Fruit fly (Drosophila melanogaster) whole organism, embryonic: ENCODE data around the gene morgue.
A peak's percentile ranks its signal among the peaks of the same experiment; 100 is the strongest.

Experiments used
- Adf1 ChIP-seq: fragments of 200-800 bp; sonication (Bioruptor generic); IDR thresholded peaks from 2 replicates; pipeline ENCODE4 v1.3.6; 2022; ENCODE audit warnings: missing biosample characterization, missing genetic modification characterization
- BEAF-32 ChIP-seq: fragments of 200-800 bp; sonication (Bioruptor generic); optimal IDR thresholded peaks from 3 replicates; lab custom pipeline; 2017; ENCODE audit warnings: missing biosample characterization, missing genetic modification characterization, mild to moderate bottlenecking, moderate library complexity, missing genetic modification reagents
- CG10267 ChIP-seq: fragments of 200-800 bp; sonication (Bioruptor generic); optimal IDR thresholded peaks from 2 replicates; lab custom pipeline; 2018; ENCODE audit warnings: missing biosample characterization, mild to moderate bottlenecking, missing genetic modification characterization, moderate library complexity
- CG11560 ChIP-seq: fragments of 200-800 bp; sonication (Bioruptor generic); IDR thresholded peaks from 3 replicates; pipeline ENCODE4 v1.3.6; 2022; ENCODE audit warnings: missing biosample characterization, missing genetic modification characterization
- CG12659 ChIP-seq: fragments of 200-800 bp; sonication (Bioruptor generic); optimal IDR thresholded peaks from 3 replicates; lab custom pipeline; 2017; ENCODE audit warnings: mild to moderate bottlenecking, missing biosample characterization, missing genetic modification reagents, missing genetic modification characterization
- CG13287 ChIP-seq: fragments of 200-800 bp; sonication (Bioruptor generic); IDR thresholded peaks from 2 replicates; pipeline ENCODE4 v1.3.6; 2022; ENCODE audit warnings: missing biosample characterization, missing genetic modification characterization; ENCODE audit not compliant: partially characterized antibody
- CG14710 ChIP-seq: fragments of 200-800 bp; sonication (Bioruptor generic); optimal IDR thresholded peaks from 3 replicates; lab custom pipeline; 2019; ENCODE audit warnings: missing biosample characterization, mild to moderate bottlenecking, missing genetic modification characterization, moderate library complexity
- CG15479 ChIP-seq: fragments of 200-800 bp; sonication (Bioruptor generic); optimal IDR thresholded peaks from 3 replicates; lab custom pipeline; 2019; ENCODE audit warnings: missing biosample characterization, mild to moderate bottlenecking, missing genetic modification characterization, moderate library complexity
- CG1603 ChIP-seq: fragments of 200-800 bp; sonication (Bioruptor generic); optimal IDR thresholded peaks from 2 replicates; lab custom pipeline; 2019; ENCODE audit warnings: missing biosample characterization, mild to moderate bottlenecking, missing genetic modification characterization, moderate library complexity
- CG18011 ChIP-seq: fragments of 200-800 bp; sonication (Bioruptor generic); optimal IDR thresholded peaks from 2 replicates; lab custom pipeline; 2017; ENCODE audit warnings: missing biosample characterization, missing genetic modification characterization, mild to moderate bottlenecking, moderate library complexity, missing genotype
- CG18476 ChIP-seq: fragments of 200-800 bp; sonication (Bioruptor generic); optimal IDR thresholded peaks from 2 replicates; lab custom pipeline; 2016; ENCODE audit warnings: missing biosample characterization, mild to moderate bottlenecking, missing genetic modification characterization
- CG2116 ChIP-seq: fragments of 200-800 bp; sonication (Bioruptor generic); optimal IDR thresholded peaks from 3 replicates; lab custom pipeline; 2018; ENCODE audit warnings: missing biosample characterization, mild to moderate bottlenecking, missing genetic modification characterization
- CG30020 ChIP-seq: fragments of 200-800 bp; optimal IDR thresholded peaks from 2 replicates; lab custom pipeline; 2019; ENCODE audit warnings: missing biosample characterization, mild to moderate bottlenecking, missing genetic modification characterization, moderate library complexity
- CG4617 ChIP-seq: fragments of 200-800 bp; sonication (Bioruptor generic); optimal IDR thresholded peaks from 3 replicates; lab custom pipeline; 2016; ENCODE audit warnings: missing biosample characterization, missing genetic modification characterization, borderline replicate concordance
- CG4707 ChIP-seq: fragments of 200-800 bp; sonication (Bioruptor generic); optimal IDR thresholded peaks from 2 replicates; lab custom pipeline; 2018; ENCODE audit warnings: missing biosample characterization, mild to moderate bottlenecking, missing genetic modification characterization, moderate library complexity
- CG6791 ChIP-seq: fragments of 200-800 bp; sonication (Bioruptor generic); IDR thresholded peaks from 3 replicates; pipeline ENCODE4 v1.3.6; 2022; ENCODE audit warnings: missing biosample characterization, missing genetic modification characterization; ENCODE audit not compliant: partially characterized antibody
- CG7745 ChIP-seq: fragments of 200-800 bp; sonication (Bioruptor generic); optimal IDR thresholded peaks from 2 replicates; lab custom pipeline; 2018; ENCODE audit warnings: missing biosample characterization, mild to moderate bottlenecking, missing genetic modification characterization, moderate library complexity
- CG9437 ChIP-seq: fragments of 200-800 bp; sonication (Bioruptor generic); optimal IDR thresholded peaks from 2 replicates; lab custom pipeline; 2018; ENCODE audit warnings: missing biosample characterization, mild to moderate bottlenecking, missing genetic modification characterization
- CHES-1-like ChIP-seq: fragments of 200-800 bp; sonication (Bioruptor generic); optimal IDR thresholded peaks from 2 replicates; lab custom pipeline; 2016; ENCODE audit warnings: missing biosample characterization, missing genetic modification characterization
- Doc3 ChIP-seq: fragments of 200-800 bp; sonication (Bioruptor generic); IDR thresholded peaks from 3 replicates; pipeline ENCODE4 v1.3.6; 2022; ENCODE audit warnings: missing biosample characterization, missing genetic modification characterization; ENCODE audit not compliant: partially characterized antibody
- Dp ChIP-seq: fragments of 200-800 bp; sonication (Bioruptor generic); optimal IDR thresholded peaks from 2 replicates; lab custom pipeline; 2018; ENCODE audit warnings: missing biosample characterization, mild to moderate bottlenecking, missing genetic modification characterization, moderate library complexity
- Dref ChIP-seq: fragments of 200-800 bp; sonication (Bioruptor generic); IDR thresholded peaks from 2 replicates; pipeline ENCODE4 v1.3.6; 2022; ENCODE audit warnings: missing biosample characterization, missing genetic modification characterization
- E2f2 ChIP-seq: fragments of 200-800 bp; sonication (Bioruptor generic); IDR thresholded peaks from 2 replicates; pipeline ENCODE4 v1.3.6; 2022; ENCODE audit warnings: missing biosample characterization, missing genetic modification characterization
- Ets97D ChIP-seq: fragments of 200-800 bp; sonication (Bioruptor generic); optimal IDR thresholded peaks from 3 replicates; lab custom pipeline; 2016; ENCODE audit warnings: missing biosample characterization, missing genetic modification characterization
- HLH4C ChIP-seq: fragments of 200-800 bp; sonication (Bioruptor generic); IDR thresholded peaks from 3 replicates; pipeline ENCODE4 v1.3.6; 2022; ENCODE audit warnings: missing biosample characterization, missing genetic modification characterization; ENCODE audit not compliant: partially characterized antibody
- MESR4 ChIP-seq: fragments of 200-800 bp; sonication (Bioruptor generic); optimal IDR thresholded peaks from 2 replicates; lab custom pipeline; 2018; ENCODE audit warnings: missing biosample characterization, mild to moderate bottlenecking, missing genetic modification characterization, moderate library complexity
- Myb ChIP-seq: fragments of 200-800 bp; sonication (Bioruptor generic); optimal IDR thresholded peaks from 2 replicates; lab custom pipeline; 2016; ENCODE audit warnings: missing biosample characterization, missing genetic modification characterization
- Opbp ChIP-seq: fragments of 200-800 bp; sonication (Bioruptor generic); IDR thresholded peaks from 3 replicates; pipeline ENCODE4 v1.3.6; 2022; ENCODE audit warnings: missing biosample characterization, missing genetic modification characterization; ENCODE audit not compliant: partially characterized antibody
- Scr ChIP-seq: fragments of 200-800 bp; sonication (Bioruptor generic); IDR thresholded peaks from 2 replicates; pipeline ENCODE4 v1.3.6; 2022; ENCODE audit warnings: missing biosample characterization, missing genetic modification characterization; ENCODE audit not compliant: partially characterized antibody
- Sry-δ ChIP-seq: fragments of 200-800 bp; sonication (Bioruptor generic); optimal IDR thresholded peaks from 2 replicates; lab custom pipeline; 2016; ENCODE audit warnings: missing biosample characterization, missing genetic modification characterization
- Ssrp ChIP-seq: fragments of 200-800 bp; sonication (Bioruptor generic); optimal IDR thresholded peaks from 2 replicates; lab custom pipeline; 2018; ENCODE audit warnings: missing biosample characterization, mild to moderate bottlenecking, missing genetic modification characterization, moderate library complexity
- cg ChIP-seq: fragments of 200-800 bp; sonication (Bioruptor generic); optimal IDR thresholded peaks from 3 replicates; lab custom pipeline; 2019; ENCODE audit warnings: missing biosample characterization, mild to moderate bottlenecking, missing genetic modification characterization, moderate library complexity
- crp ChIP-seq, 2 experiments: fragments of 200-800 bp; sonication (Bioruptor generic); optimal IDR thresholded peaks; 2 replicates in 1 of 2; 3 replicates in 1 of 2; lab custom pipeline; 2017; ENCODE audit warnings: missing biosample characterization in 2 of 2, missing genetic modification characterization in 2 of 2, mild to moderate bottlenecking in 1 of 2, moderate library complexity in 1 of 2
- emc ChIP-seq: fragments of 200-800 bp; sonication (Bioruptor generic); optimal IDR thresholded peaks from 2 replicates; lab custom pipeline; 2016; ENCODE audit warnings: missing biosample characterization, missing genetic modification characterization
- exex ChIP-seq: fragments of 200-800 bp; sonication (Bioruptor generic); optimal IDR thresholded peaks from 4 replicates; lab custom pipeline; 2018; ENCODE audit warnings: missing biosample characterization, mild to moderate bottlenecking, missing genetic modification characterization, moderate library complexity
- gem ChIP-seq: fragments of 200-800 bp; sonication (Bioruptor generic); optimal IDR thresholded peaks from 2 replicates; lab custom pipeline; 2019; ENCODE audit warnings: missing biosample characterization, mild to moderate bottlenecking, missing genetic modification characterization, moderate library complexity
- gsb ChIP-seq: fragments of 200-800 bp; sonication (Bioruptor generic); IDR thresholded peaks from 2 replicates; pipeline ENCODE4 v1.3.6; 2022; ENCODE audit warnings: missing biosample characterization, missing genetic modification characterization
- hkb ChIP-seq, 2 experiments: fragments of 200-800 bp in 1 of 2; fragments of >200 bp in 1 of 2; sonication (Bioruptor generic) in 1 of 2; IDR thresholded peaks in 1 of 2; optimal IDR thresholded peaks in 1 of 2; 2 replicates each; pipeline versions ENCODE4 v1.3.6 to Lab custom; 2017 to 2022; ENCODE audit warnings: missing biosample characterization in 1 of 2, missing genetic modification characterization in 1 of 2
- lab ChIP-seq: fragments of 200-800 bp; sonication (Bioruptor generic); optimal IDR thresholded peaks from 3 replicates; lab custom pipeline; 2017; ENCODE audit warnings: missing biosample characterization, missing genetic modification characterization, mild to moderate bottlenecking, moderate library complexity, missing genetic modification reagents
- org-1 ChIP-seq: fragments of 200-800 bp; sonication (Bioruptor generic); optimal IDR thresholded peaks from 2 replicates; lab custom pipeline; 2017; ENCODE audit warnings: missing biosample characterization, missing genetic modification characterization
- pzg ChIP-seq: fragments of 200-800 bp; sonication (Bioruptor generic); optimal IDR thresholded peaks from 3 replicates; lab custom pipeline; 2018; ENCODE audit warnings: missing biosample characterization, mild to moderate bottlenecking, missing genetic modification characterization, moderate library complexity
- scrt ChIP-seq: fragments of 200-800 bp; sonication (Bioruptor generic); optimal IDR thresholded peaks from 2 replicates; lab custom pipeline; 2018; ENCODE audit warnings: missing biosample characterization, mild to moderate bottlenecking, missing genetic modification characterization, moderate library complexity
- slou ChIP-seq: fragments of 200-800 bp; sonication (Bioruptor generic); optimal IDR thresholded peaks from 3 replicates; lab custom pipeline; 2016; ENCODE audit warnings: missing biosample characterization, missing genetic modification characterization
- slp2 ChIP-seq: fragments of 200-800 bp; sonication (Bioruptor generic); optimal IDR thresholded peaks from 2 replicates; lab custom pipeline; 2016; ENCODE audit warnings: missing biosample characterization, missing genetic modification characterization
- stwl ChIP-seq: fragments of 200-800 bp; sonication (Bioruptor generic); optimal IDR thresholded peaks from 3 replicates; lab custom pipeline; 2018; ENCODE audit warnings: missing biosample characterization, mild to moderate bottlenecking, missing genetic modification characterization, moderate library complexity
- tna ChIP-seq: fragments of 200-800 bp; sonication (Bioruptor generic); IDR thresholded peaks from 2 replicates; pipeline ENCODE4 v1.3.6; 2022; ENCODE audit warnings: missing biosample characterization, missing genetic modification characterization; ENCODE audit not compliant: partially characterized antibody
- unpg ChIP-seq: fragments of 200-800 bp; sonication (Bioruptor generic); optimal IDR thresholded peaks from 3 replicates; lab custom pipeline; 2018; ENCODE audit warnings: missing biosample characterization, mild to moderate bottlenecking, missing genetic modification characterization, moderate library complexity

The morgue gene

DNA sequence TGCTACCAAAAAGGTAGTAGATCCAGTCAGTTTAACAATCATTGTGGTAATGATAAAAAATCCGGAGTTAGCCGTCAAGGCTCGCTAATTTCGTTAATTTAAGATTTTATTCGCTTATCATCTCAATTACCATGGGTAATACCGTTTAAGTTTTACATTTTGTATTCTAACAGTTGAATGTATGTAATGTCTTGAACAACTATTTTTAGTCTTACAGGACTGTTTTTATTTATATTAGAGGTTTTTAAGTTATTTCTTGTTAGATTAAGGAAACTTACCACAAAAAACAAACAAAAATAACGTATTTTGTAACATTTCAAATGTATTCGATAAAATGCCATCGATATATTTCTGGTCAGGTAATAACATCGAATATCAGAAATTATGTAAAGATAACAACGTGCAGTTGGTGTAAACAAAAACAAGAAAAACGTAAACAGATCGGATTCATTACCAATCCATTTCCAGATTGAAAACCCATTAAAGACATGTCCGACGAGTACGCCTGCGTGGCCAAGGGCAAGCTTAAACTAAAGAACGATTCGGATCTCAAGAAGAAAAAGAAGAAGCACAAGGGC, 2.4 kb downstream of the morgue start, which contains the start of the genes Sfp24F and CG15432 (continued):
- TF ChIP-seq scrt (no peak), BEAF-32 (GFP tag; lab: Kevin White, UChicago) (peak; percentile 62), slou (GFP tag; lab: Kevin White, UChicago) (no peak), CG10267 (peak; percentile 26), CG7745 (tag; lab: Kevin White, UChicago) (no peak), Ets97D (GFP tag; lab: Kevin White, UChicago) (peak; percentile 8), CG6791 (GFP tag; lab: Robert Waterston, UW) (peak; percentile 61; the same call in 1 of the 3 replicates), CG4617 (GFP tag; lab: Kevin White, UChicago) (peak; percentile 38), CG18476 (GFP tag; lab: Kevin White, UChicago) (no peak), HLH4C (GFP tag; lab: Robert Waterston, UW) (peak; percentile 73), CG11560 (tag; lab: Robert Waterston, UW) (peak; percentile 98), Dref (GFP tag; lab: Robert Waterston, UW) (peak; percentile 83), Sry-δ (peak; percentile 51), exex (tag; lab: Kevin White, UChicago) (no peak), cg (GFP tag; lab: Kevin White, UChicago) (no peak), slp2 (GFP tag; lab: Kevin White, UChicago) (peak; percentile 27), CG15479 (no peak), hkb (optimal IDR thresholded peaks at IDR 0.05; lab: Kevin White, UChicago) (no peak), hkb (GFP tag; IDR thresholded peaks at IDR 0.05; lab: Robert Waterston, UW) (no peak), stwl (tag; lab: Kevin White, UChicago) (peak; percentile 83), Adf1 (no peak), Opbp (GFP tag; lab: Robert Waterston, UW) (peak; percentile 39; the same call in 1 of the 3 replicates), Dp (peak; percentile 67), Myb (peak; percentile 94), lab (no peak), tna (peak; percentile 39; the same call in 1 of the 2 replicates), unpg (GFP tag; lab: Kevin White, UChicago) (no peak), CHES-1-like (GFP tag; lab: Kevin White, UChicago) (peak; percentile 5), CG13287 (GFP tag; lab: Robert Waterston, UW) (peak; percentile 77), MESR4 (GFP tag; lab: Kevin White, UChicago) (peak; percentile 30), CG14710 (tag; lab: Kevin White, UChicago) (peak; percentile 40), emc (no peak), pzg (GFP tag; lab: Kevin White, UChicago) (peak; percentile 56), CG18011 (no peak), CG12659 (GFP tag; lab: Kevin White, UChicago) (peak; percentile 8), CG1603 (tag; lab: Kevin White, UChicago) (peak; percentile 99), crp (GFP tag; optimal IDR thresholded peaks at IDR 0.05; lab: Kevin White, UChicago) (no peak), Ssrp (tag; lab: Kevin White, UChicago) (no peak), CG4707 (GFP tag; lab: Kevin White, UChicago) (no peak), CG2116 (GFP tag; lab: Kevin White, UChicago) (peak; percentile 72), Scr (GFP tag; lab: Robert Waterston, UW) (peak; percentile 65), Doc3 (0 out of 3 replicates have a peak, but pooled peaks have one; percentile 34), CG30020 (tag; lab: Kevin White, UChicago) (peak; percentile 76), CG9437 (peak; percentile 94), org-1 (GFP tag; lab: Kevin White, UChicago) (no peak), E2f2 (GFP tag; lab: Robert Waterston, UW) (peak; percentile 76), gem (tag; lab: Kevin White, UChicago) (no peak), gsb (GFP tag; lab: Robert Waterston, UW) (no peak)
